Worm (Caenorhabditis elegans): ENCODE data around the gene clec-141.

- TF ChIP-seq ceh-22 (tag; optimal IDR thresholded peaks at IDR 0.05) (no peak), K09A11.1 (tag; optimal IDR thresholded peaks at IDR 0.05; ENCODE audit: insufficient read depth) (no peak), sox-4 (tag; optimal IDR thresholded peaks at IDR 0.05) (no peak), ceh-9 (tag; optimal IDR thresholded peaks at IDR 0.05) (no peak), sox-2 (GFP tag; IDR thresholded peaks at IDR 0.05) (no peak), lim-6 (tag; optimal IDR thresholded peaks at IDR 0.05) (no peak), fkh-10 (GFP tag; optimal IDR thresholded peaks at IDR 0.05) (no peak), pha-4 (tag; optimal IDR thresholded peaks at IDR 0.05) (no peak), unc-3 (GFP tag; conservative IDR thresholded peaks at IDR 0.05) (no peak), unc-3 (tag; optimal IDR thresholded peaks at IDR 0.05) (no peak), tbx-2 (tag; optimal IDR thresholded peaks at IDR 0.05) (no peak), ceh-24 (tag; optimal IDR thresholded peaks at IDR 0.05) (no peak), rnt-1 (tag; optimal IDR thresholded peaks at IDR 0.05) (no peak), nhr-11 (tag; optimal IDR thresholded peaks at IDR 0.05) (no peak)
Measured at ce11 chrII:5388786-5389421, 18.5 kb downstream of the clec-141 start, which contains the start of gene rsp-4.
